Fruit fly (Drosophila melanogaster) whole organism, adult: ENCODE results near the gene mRpL21.

Experiments used
- CG11617 ChIP-seq: fragments of 200-800 bp; sonication (Bioruptor generic); optimal IDR thresholded peaks from 2 replicates; lab custom pipeline; 2017; ENCODE audit warnings: mild to moderate bottlenecking, missing biosample characterization, missing genetic modification reagents, missing genetic modification characterization
- CG12768 ChIP-seq: fragments of 200-800 bp; sonication (Bioruptor generic); optimal IDR thresholded peaks from 2 replicates; lab custom pipeline; 2017; ENCODE audit warnings: missing biosample characterization, missing genetic modification characterization, mild to moderate bottlenecking, moderate library complexity, missing genetic modification reagents
- CG14711 ChIP-seq: fragments of 200-800 bp; sonication (Bioruptor generic); optimal IDR thresholded peaks from 2 replicates; lab custom pipeline; 2018; ENCODE audit warnings: missing biosample characterization, mild to moderate bottlenecking, missing genetic modification characterization, moderate library complexity
- CG1620 ChIP-seq: fragments of 200-800 bp; sonication (Bioruptor generic); optimal IDR thresholded peaks from 2 replicates; lab custom pipeline; 2016; ENCODE audit warnings: missing biosample characterization, missing genetic modification characterization
- CG33017 ChIP-seq: fragments of 200-800 bp; sonication (Bioruptor generic); optimal IDR thresholded peaks from 2 replicates; lab custom pipeline; 2018; ENCODE audit warnings: missing biosample characterization, mild to moderate bottlenecking, missing genetic modification characterization, moderate library complexity
- CG5204 ChIP-seq: fragments of 200-800 bp; sonication (Bioruptor generic); optimal IDR thresholded peaks from 2 replicates; lab custom pipeline; 2016; ENCODE audit warnings: missing biosample characterization, missing genetic modification characterization
- CG7045 ChIP-seq: fragments of 200-800 bp; sonication (Bioruptor generic); optimal IDR thresholded peaks from 2 replicates; lab custom pipeline; 2017; ENCODE audit warnings: missing biosample characterization, mild to moderate bottlenecking, missing genetic modification characterization
- CG7101 ChIP-seq: fragments of 200-800 bp; sonication (Bioruptor generic); optimal IDR thresholded peaks from 2 replicates; lab custom pipeline; 2018; ENCODE audit warnings: missing biosample characterization, mild to moderate bottlenecking, missing genetic modification characterization, moderate library complexity
- Clk ChIP-seq: fragments of 200-800 bp; sonication (Bioruptor generic); optimal IDR thresholded peaks from 2 replicates; lab custom pipeline; 2017; ENCODE audit warnings: missing biosample characterization, missing genetic modification characterization
- Crg-1 ChIP-seq: fragments of 200-800 bp; sonication (Bioruptor generic); optimal IDR thresholded peaks from 2 replicates; lab custom pipeline; 2016; ENCODE audit warnings: missing biosample characterization, missing genetic modification characterization
- Hr96 ChIP-seq: fragments of 200-800 bp; sonication (Bioruptor generic); optimal IDR thresholded peaks from 2 replicates; lab custom pipeline; 2016; ENCODE audit warnings: missing biosample characterization, missing genetic modification characterization
- Mnt ChIP-seq: fragments of 200-800 bp; sonication (Bioruptor generic); optimal IDR thresholded peaks from 2 replicates; lab custom pipeline; 2016; ENCODE audit warnings: missing biosample characterization, mild to moderate bottlenecking, missing genetic modification characterization
- bab1 ChIP-seq: fragments of 200-800 bp; sonication (Bioruptor generic); optimal IDR thresholded peaks from 3 replicates; lab custom pipeline; 2019; ENCODE audit warnings: missing biosample characterization, mild to moderate bottlenecking, missing genetic modification characterization, moderate library complexity
- cic ChIP-seq: fragments of 200-800 bp; sonication (Bioruptor generic); optimal IDR thresholded peaks from 2 replicates; lab custom pipeline; 2017; ENCODE audit warnings: missing biosample characterization, mild to moderate bottlenecking, missing genetic modification characterization, moderate library complexity
- cnc ChIP-seq, 2 experiments: fragments of >200 bp; optimal IDR thresholded peaks; 2 replicates each; lab custom pipeline; 2017
- kay ChIP-seq: fragments of 200-800 bp; sonication (Bioruptor generic); peaks from one replicate; lab custom pipeline; 2016; ENCODE audit warnings: missing biosample characterization, missing genetic modification characterization, borderline replicate concordance
- ovo ChIP-seq: fragments of 200-800 bp; sonication (Bioruptor generic); optimal IDR thresholded peaks from 2 replicates; lab custom pipeline; 2016; ENCODE audit warnings: missing biosample characterization, missing genetic modification characterization
- pad ChIP-seq: fragments of 200-800 bp; sonication (Bioruptor generic); optimal IDR thresholded peaks from 3 replicates; lab custom pipeline; 2017; ENCODE audit warnings: missing biosample characterization, missing genetic modification characterization, mild to moderate bottlenecking, moderate library complexity, missing genetic modification reagents
- tj ChIP-seq: fragments of 200-800 bp; sonication (Bioruptor generic); optimal IDR thresholded peaks from 3 replicates; lab custom pipeline; 2017; ENCODE audit warnings: missing biosample characterization, mild to moderate bottlenecking, missing genetic modification characterization, moderate library complexity
- toe ChIP-seq: fragments of 200-800 bp; sonication (Bioruptor generic); optimal IDR thresholded peaks from 2 replicates; lab custom pipeline; 2016; ENCODE audit warnings: missing biosample characterization, missing genetic modification characterization

mRpL21 gene

DNA sequence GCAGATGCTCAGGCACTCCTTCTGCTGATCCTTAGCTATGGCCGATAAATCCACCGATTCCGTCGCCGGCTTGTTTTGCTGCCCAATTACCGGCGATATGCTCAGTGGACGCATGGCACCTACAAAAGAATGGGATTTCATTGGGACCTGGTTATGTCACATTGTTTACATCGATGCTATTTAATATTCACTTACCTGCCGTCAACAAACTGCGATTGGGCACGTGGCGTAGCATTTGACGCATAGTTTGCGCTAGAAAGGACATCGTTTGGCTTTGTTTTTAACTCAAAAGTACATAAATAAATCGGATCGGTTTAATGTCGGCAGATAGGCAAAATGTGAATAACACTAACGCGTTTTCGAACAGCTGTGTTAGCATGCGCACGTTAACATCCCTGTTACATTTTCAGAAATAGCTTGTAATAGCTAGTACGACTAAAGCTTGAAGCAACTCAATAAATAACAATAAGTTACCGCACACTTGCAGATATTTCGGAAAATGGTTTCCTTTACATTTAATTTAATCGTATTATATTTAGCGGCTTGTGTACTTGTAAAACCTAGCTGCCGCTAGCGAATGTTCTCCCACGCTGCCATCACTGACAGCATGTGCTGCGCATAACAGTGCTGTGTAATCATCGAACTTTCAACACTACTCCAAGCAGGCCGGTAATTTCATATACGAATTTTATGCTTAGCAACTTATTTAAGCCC is at the start of gene mRpL21, which contains the start of gene rept:
TSS of gene mRpL21 (minus strand) at position 347 of the 714 bp plus-strand sequence.
TSS of gene rept (plus strand) at position 626 of the 714 bp plus-strand sequence.
- peak; percentile 41 for TF ChIP-seq CG14711 (tag; lab: Kevin White, UChicago)
- peak; percentile 64 for TF ChIP-seq pad
- peak; percentile 78 for TF ChIP-seq CG1620 (GFP tag; lab: Kevin White, UChicago)
- peak; percentile 63 for TF ChIP-seq CG7045
- peak; percentile 23 for TF ChIP-seq tj (GFP tag; lab: Kevin White, UChicago)
- no peak for TF ChIP-seq CG5204 (GFP tag; lab: Kevin White, UChicago)
- peak; percentile 75 for TF ChIP-seq Crg-1
- TF ChIP-seq toe (GFP tag; lab: Kevin White, UChicago), result peak; percentile 73
- peak; percentile 54 for TF ChIP-seq CG33017 (tag; lab: Kevin White, UChicago)
- TF ChIP-seq Mnt, result peak; percentile 97
- no peak for TF ChIP-seq cnc (optimal IDR thresholded peaks at IDR 0.05; lab: Kevin White, UChicago)
- TF ChIP-seq cic (GFP tag; lab: Kevin White, UChicago), result peak; percentile 19
- no peak for TF ChIP-seq kay (GFP tag; lab: Kevin White, UChicago)
- TF ChIP-seq CG12768 (GFP tag; lab: Kevin White, UChicago), result peak; percentile 76
- peak; percentile 48 for TF ChIP-seq ovo (GFP tag; lab: Kevin White, UChicago)
- no peak for TF ChIP-seq Clk (GFP tag; lab: Kevin White, UChicago)
- peak; percentile 74 for TF ChIP-seq CG7101 (tag; lab: Kevin White, UChicago)
- peak; percentile 64 for TF ChIP-seq Hr96 (GFP tag; lab: Kevin White, UChicago)
- TF ChIP-seq bab1, result peak; percentile 34
- TF ChIP-seq CG11617 (GFP tag; lab: Kevin White, UChicago), result peak; percentile 61

DNA sequence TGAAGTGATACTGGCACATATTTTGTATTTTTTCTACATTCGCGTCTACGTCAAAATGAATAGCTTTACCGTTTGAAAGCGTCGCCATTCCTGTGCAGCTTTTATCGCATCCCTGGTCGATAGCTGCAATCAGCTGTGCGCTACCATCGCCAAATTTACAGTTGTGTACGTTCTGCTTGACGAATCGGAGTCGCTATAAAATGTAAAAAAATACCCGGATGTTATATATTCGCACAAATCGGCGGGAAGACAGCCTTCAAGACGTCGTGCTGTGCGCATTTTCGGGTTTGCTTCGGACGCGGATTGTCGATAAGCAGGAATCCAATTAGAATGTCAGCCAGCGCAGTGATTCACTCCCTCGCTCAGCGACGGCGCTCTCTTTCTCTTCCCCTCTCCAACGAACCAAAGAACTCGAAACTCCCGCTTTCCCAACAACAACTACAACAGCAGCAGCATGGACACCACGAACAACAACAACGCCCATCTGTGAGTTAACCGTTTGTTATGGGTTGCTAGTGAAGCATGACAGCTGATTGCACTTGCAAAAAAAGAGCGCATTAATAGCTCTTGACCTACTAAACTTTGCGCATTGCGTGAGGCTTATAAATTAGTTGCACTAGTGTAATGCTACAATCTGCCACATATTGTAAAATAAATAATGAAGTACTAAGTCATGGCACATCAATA is 39.9 kb upstream of the mRpL21 start:
- TF ChIP-seq bab1 (peak; percentile 38), CG12768 (GFP tag; lab: Kevin White, UChicago) (no peak), kay (GFP tag; lab: Kevin White, UChicago) (peak; percentile 67), toe (GFP tag; lab: Kevin White, UChicago) (no peak), cnc (optimal IDR thresholded peaks at IDR 0.05; lab: Kevin White, UChicago) (no peak), tj (GFP tag; lab: Kevin White, UChicago) (peak; percentile 13), cic (GFP tag; lab: Kevin White, UChicago) (no peak), CG1620 (GFP tag; lab: Kevin White, UChicago) (no peak), CG14711 (tag; lab: Kevin White, UChicago) (no peak), CG7101 (tag; lab: Kevin White, UChicago) (no peak), CG7045 (no peak), Clk (GFP tag; lab: Kevin White, UChicago) (no peak), CG5204 (GFP tag; lab: Kevin White, UChicago) (no peak), pad (peak; percentile 53), Crg-1 (no peak), Mnt (peak; percentile 46), ovo (GFP tag; lab: Kevin White, UChicago) (peak; percentile 84), CG33017 (tag; lab: Kevin White, UChicago) (peak; percentile 35)

DNA sequence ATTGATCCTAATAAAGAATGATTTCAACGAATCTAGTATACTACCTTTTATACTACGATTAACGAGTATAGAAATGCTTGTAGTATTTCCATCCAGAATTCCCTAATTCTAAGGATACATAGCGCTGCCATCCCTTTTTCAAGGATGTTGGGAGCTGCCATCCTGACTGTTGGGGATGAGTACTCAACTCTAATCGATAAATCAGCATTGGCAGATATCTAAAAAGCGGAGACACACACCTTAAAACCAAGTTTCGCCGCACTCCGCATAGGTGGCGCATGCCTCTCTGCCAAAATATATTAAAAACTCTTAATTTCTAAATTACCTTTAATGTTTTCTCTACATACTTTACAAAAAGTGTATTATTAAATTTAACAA is 39.4 kb upstream of the mRpL21 start, which contains the start of gene fal:
TSS of gene fal (plus strand) at position 330 of the 378 bp plus-strand sequence.
- TF ChIP-seq CG11617 (GFP tag; lab: Kevin White, UChicago) (no peak), CG14711 (tag; lab: Kevin White, UChicago) (no peak), CG7101 (tag; lab: Kevin White, UChicago) (no peak), CG33017 (tag; lab: Kevin White, UChicago) (no peak), CG5204 (GFP tag; lab: Kevin White, UChicago) (peak; percentile 29), Mnt (no peak), cic (GFP tag; lab: Kevin White, UChicago) (no peak), toe (GFP tag; lab: Kevin White, UChicago) (peak; percentile 38), CG1620 (GFP tag; lab: Kevin White, UChicago) (peak; percentile 44), Hr96 (GFP tag; lab: Kevin White, UChicago) (peak; percentile 32)

dm6 chr3L:19293178-19293741 is 38.4 kb upstream of the mRpL21 start:
- TF ChIP-seq kay (GFP tag; lab: Kevin White, UChicago), result no peak
- no peak for TF ChIP-seq CG5204 (GFP tag; lab: Kevin White, UChicago)
- peak; percentile 3 for TF ChIP-seq Hr96 (GFP tag; lab: Kevin White, UChicago)
- no peak for TF ChIP-seq CG7101 (tag; lab: Kevin White, UChicago)
- peak; percentile 21 for TF ChIP-seq toe (GFP tag; lab: Kevin White, UChicago)
- TF ChIP-seq bab1, result no peak
- TF ChIP-seq tj (GFP tag; lab: Kevin White, UChicago), result no peak
- peak; percentile 65 for TF ChIP-seq Mnt
- TF ChIP-seq CG1620 (GFP tag; lab: Kevin White, UChicago), result no peak
- TF ChIP-seq CG14711 (tag; lab: Kevin White, UChicago), result no peak
- no peak for TF ChIP-seq Crg-1
